Worm (Caenorhabditis elegans) whole organism, late embryonic: ENCODE data around the gene srlf-2.

Experiments used
- ceh-19 ChIP-seq: fragments of 200-800 bp; sonication (Bioruptor generic); optimal IDR thresholded peaks from 2 replicates; lab custom pipeline; 2018; ENCODE audit warnings: mild to moderate bottlenecking, missing genetic modification characterization, missing compliant biosample characterization
- npax-4 ChIP-seq: sonication (generic microtip); optimal IDR thresholded peaks from 2 replicates; lab custom pipeline; 2016; ENCODE audit warnings: missing genetic modification characterization, missing compliant biosample characterization
- sdc-2 ChIP-seq: sonication (generic microtip); optimal IDR thresholded peaks from 2 replicates; lab custom pipeline; 2016; ENCODE audit warnings: missing genotype, missing genetic modification characterization, missing compliant biosample characterization
- unc-86 ChIP-seq: sonication (generic microtip); optimal IDR thresholded peaks from 2 replicates; lab custom pipeline; 2016; ENCODE audit warnings: missing genetic modification characterization, missing compliant biosample characterization

DNA sequence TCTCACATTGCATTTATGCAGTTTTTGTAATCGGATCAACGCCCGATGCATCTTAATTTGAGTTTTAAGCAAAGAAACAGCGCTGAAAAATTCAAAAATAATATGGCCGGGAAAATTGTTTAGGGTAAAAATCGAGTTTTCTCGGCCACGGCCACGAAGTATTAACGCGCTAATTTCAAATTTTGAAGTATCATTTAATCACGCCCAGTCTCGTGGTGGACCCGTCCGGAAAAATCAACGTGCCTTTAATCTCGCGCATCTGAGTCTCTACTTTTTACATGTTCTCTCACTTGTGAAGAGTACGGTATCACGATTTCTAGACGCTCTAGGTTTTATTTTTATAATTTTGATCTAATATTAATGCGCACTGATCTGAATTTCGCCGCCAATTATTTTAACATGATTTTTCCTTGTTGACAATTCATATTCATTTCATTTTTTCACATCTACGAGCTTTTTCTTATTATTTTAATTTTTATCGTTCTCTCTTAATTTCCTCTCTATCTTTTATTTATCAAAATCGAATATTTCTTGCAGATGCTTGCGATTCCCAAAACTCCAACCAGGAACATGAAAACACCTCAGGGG lies 8.9 kb downstream of the srlf-2 start, which contains the start of the genes acdh-13 and mesp-1:
- TF ChIP-seq npax-4 (tag; lab: Kevin White, UChicago), result no peak
- TF ChIP-seq sdc-2, result no peak
- TF ChIP-seq ceh-19 (GFP tag; lab: Kevin White, UChicago), result no peak
- TF ChIP-seq unc-86 (tag; lab: Kevin White, UChicago), result no peak
